Worm (Caenorhabditis elegans) whole organism, L3 larva: ENCODE results near the gene rnf-121.
A peak's percentile ranks its signal among the peaks of the same experiment; 100 is the strongest.

Experiments
- ZK546.5 ChIP-seq: sonication (generic microtip); optimal IDR thresholded peaks from 2 replicates; lab custom pipeline; 2017; ENCODE audit warnings: missing biosample characterization, missing genetic modification characterization
- ama-1 ChIP-seq: fragments of 150-350 bp; optimal IDR thresholded peaks from 2 replicates; lab custom pipeline; 2018
- ceh-28 ChIP-seq: fragments of 150-350 bp; optimal IDR thresholded peaks from 2 replicates; lab custom pipeline; 2014; ENCODE audit warnings: missing biosample characterization, missing genetic modification reagents, missing genetic modification characterization
- ceh-9 ChIP-seq: sonication (generic microtip); optimal IDR thresholded peaks from 2 replicates; lab custom pipeline; 2018; ENCODE audit warnings: missing biosample characterization, missing genetic modification characterization
- daf-12 ChIP-seq: fragments of 150-350 bp; optimal IDR thresholded peaks from 2 replicates; lab custom pipeline; 2014; ENCODE audit warnings: missing biosample characterization, missing genetic modification reagents, missing genetic modification characterization
- egl-27 ChIP-seq: sonication (generic microtip); optimal IDR thresholded peaks from 4 replicates; lab custom pipeline; 2017; ENCODE audit warnings: missing biosample characterization, missing genetic modification reagents, missing genetic modification characterization
- egl-5 ChIP-seq: fragments of 150-350 bp; optimal IDR thresholded peaks from 2 replicates; lab custom pipeline; 2017; ENCODE audit warnings: missing biosample characterization, missing genetic modification reagents, missing genetic modification characterization, inconsistent platforms
- elt-3 ChIP-seq, 3 experiments: fragments of 150-350 bp in 1 of 3; sonication (generic microtip) in 2 of 3; optimal IDR thresholded peaks; 2 replicates in 2 of 3; 4 replicates in 1 of 3; lab custom pipeline; 2014 to 2017; ENCODE audit warnings: missing biosample characterization in 3 of 3, missing genetic modification characterization in 3 of 3
- eor-1 ChIP-seq, 2 experiments: fragments of 150-350 bp; optimal IDR thresholded peaks; 2 replicates each; lab custom pipeline; 2014 to 2018; ENCODE audit warnings: missing biosample characterization in 2 of 2, missing genetic modification characterization in 2 of 2
- fkh-10 ChIP-seq: sonication (generic microtip); optimal IDR thresholded peaks from 2 replicates; lab custom pipeline; 2017; ENCODE audit warnings: missing biosample characterization, missing genetic modification reagents, missing genetic modification characterization
- fos-1 ChIP-seq: fragments of 150-350 bp; optimal IDR thresholded peaks from 2 replicates; lab custom pipeline; 2014; ENCODE audit warnings: missing biosample characterization, missing genetic modification characterization
- hmg-11 ChIP-seq: sonication (generic microtip); optimal IDR thresholded peaks from 2 replicates; lab custom pipeline; 2016; ENCODE audit warnings: missing genetic modification characterization, missing compliant biosample characterization
- jun-1 ChIP-seq: fragments of 150-350 bp; optimal IDR thresholded peaks from 2 replicates; lab custom pipeline; 2014; ENCODE audit warnings: missing biosample characterization, missing genetic modification reagents, missing genetic modification characterization
- lin-39 ChIP-seq: fragments of 150-350 bp; optimal IDR thresholded peaks from 2 replicates; lab custom pipeline; 2018; ENCODE audit warnings: missing biosample characterization, missing genetic modification reagents, missing genetic modification characterization
- mdl-1 ChIP-seq: fragments of 150-350 bp; optimal IDR thresholded peaks from 2 replicates; lab custom pipeline; 2014; ENCODE audit warnings: missing biosample characterization, missing genetic modification characterization
- mml-1 ChIP-seq: fragments of 150-350 bp; sonication (generic microtip); optimal IDR thresholded peaks from 3 replicates; lab custom pipeline; 2014; ENCODE audit warnings: missing biosample characterization, missing genetic modification characterization
- nfya-1 ChIP-seq: sonication (generic microtip); optimal IDR thresholded peaks from 2 replicates; lab custom pipeline; 2017; ENCODE audit warnings: missing genetic modification characterization, mild to moderate bottlenecking, missing compliant biosample characterization, antibody characterized with exemption, moderate library complexity; ENCODE audit not compliant: insufficient read depth
- nhr-11 ChIP-seq: fragments of 150-350 bp; optimal IDR thresholded peaks from 2 replicates; lab custom pipeline; 2014; ENCODE audit warnings: missing biosample characterization, missing genetic modification characterization
- nhr-23 ChIP-seq: fragments of 150-350 bp; optimal IDR thresholded peaks from 2 replicates; lab custom pipeline; 2014; ENCODE audit warnings: missing biosample characterization, missing genetic modification reagents, missing genetic modification characterization
- nhr-237 ChIP-seq: fragments of 150-350 bp; optimal IDR thresholded peaks from 2 replicates; lab custom pipeline; 2014; ENCODE audit warnings: missing biosample characterization, missing genetic modification characterization
- nhr-28 ChIP-seq: fragments of 150-350 bp; optimal IDR thresholded peaks from 2 replicates; lab custom pipeline; 2014; ENCODE audit warnings: missing biosample characterization, missing genetic modification characterization
- nhr-67 ChIP-seq: fragments of 150-350 bp; optimal IDR thresholded peaks from 2 replicates; lab custom pipeline; 2014; ENCODE audit warnings: missing biosample characterization, missing genetic modification characterization
- sea-2 ChIP-seq: fragments of 150-350 bp; sonication (generic microtip); optimal IDR thresholded peaks from 4 replicates; lab custom pipeline; 2014; ENCODE audit warnings: missing biosample characterization, missing genetic modification reagents, missing genetic modification characterization
- skn-1 ChIP-seq: fragments of 150-350 bp; optimal IDR thresholded peaks from 2 replicates; lab custom pipeline; 2014; ENCODE audit warnings: missing biosample characterization, missing genetic modification characterization
- snpc-4 ChIP-seq: fragments of 150-350 bp; optimal IDR thresholded peaks from 2 replicates; lab custom pipeline; 2014; ENCODE audit warnings: missing biosample characterization, missing genetic modification characterization
- tbx-2 ChIP-seq: sonication (generic microtip); optimal IDR thresholded peaks from 2 replicates; lab custom pipeline; 2016; ENCODE audit warnings: mild to moderate bottlenecking, missing genetic modification characterization, missing compliant biosample characterization

Gene rnf-121

ce11 chrIII:4150919-4151318, 19.8 kb downstream of the rnf-121 start (continued):
- TF ChIP-seq elt-3 (tag; optimal IDR thresholded peaks at IDR 0.05; lab: Kevin White, UChicago) (no peak), snpc-4 (tag; lab: Kevin White, UChicago) (peak; percentile 66), fkh-10 (GFP tag; lab: Kevin White, UChicago) (no peak), nhr-237 (tag; lab: Kevin White, UChicago) (no peak), hmg-11 (tag; lab: Kevin White, UChicago) (peak; percentile 28), nfya-1 (tag; lab: Kevin White, UChicago) (peak; percentile 93), sea-2 (no peak), egl-5 (tag; lab: Kevin White, UChicago) (no peak), ceh-9 (tag; lab: Kevin White, UChicago) (no peak), mml-1 (tag; lab: Kevin White, UChicago) (no peak), ama-1 (lab: Kevin White, UChicago) (no peak)

ce11 chrIII:4143170-4143569, 27.6 kb downstream of the rnf-121 start:
- TF ChIP-seq nfya-1 (tag; lab: Kevin White, UChicago) = peak; percentile 85
- TF ChIP-seq nhr-28 (tag; lab: Kevin White, UChicago) = no peak
- no peak for TF ChIP-seq lin-39 (tag; lab: Kevin White, UChicago)

- TF ChIP-seq egl-27 (tag; lab: Kevin White, UChicago) (no peak), ceh-28 (tag; lab: Kevin White, UChicago) (no peak), fkh-10 (GFP tag; lab: Kevin White, UChicago) (no peak), lin-39 (tag; lab: Kevin White, UChicago) (peak; percentile 46)
These were observed 33.6 kb downstream of the rnf-121 start for ce11 chrIII:4137180-4137579.

- no peak for TF ChIP-seq nhr-67 (tag; lab: Kevin White, UChicago)
- no peak for TF ChIP-seq skn-1 (tag; lab: Kevin White, UChicago)
These were observed 36.7 kb downstream of the rnf-121 start for ce11 chrIII:4134059-4134458.

ce11 chrIII:4131814-4132555, 38.8 kb downstream of the rnf-121 start:
- no peak for TF ChIP-seq ZK546.5
- peak; percentile 50 for TF ChIP-seq fkh-10 (GFP tag; lab: Kevin White, UChicago)
- TF ChIP-seq nfya-1 (tag; lab: Kevin White, UChicago) = peak; percentile 95

ce11 chrIII:4123900-4124299, 46.9 kb downstream of the rnf-121 start:
- peak; percentile 14 for TF ChIP-seq fkh-10 (GFP tag; lab: Kevin White, UChicago)
- no peak for TF ChIP-seq egl-27 (tag; lab: Kevin White, UChicago)
- TF ChIP-seq mdl-1 (tag; lab: Kevin White, UChicago) = no peak

- TF ChIP-seq elt-3 (tag; optimal IDR thresholded peaks at IDR 0.05; lab: Kevin White, UChicago) (no peak), nhr-11 (tag; lab: Kevin White, UChicago) (no peak), fkh-10 (GFP tag; lab: Kevin White, UChicago) (peak; percentile 3)
These were observed 47.5 kb downstream of the rnf-121 start for ce11 chrIII:4123277-4123676.

ce11 chrIII:4120386-4120785, 50.4 kb downstream of the rnf-121 start:
- TF ChIP-seq nfya-1 (tag; lab: Kevin White, UChicago) (peak; percentile 74), ceh-28 (tag; lab: Kevin White, UChicago) (no peak), jun-1 (tag; lab: Kevin White, UChicago) (no peak), fos-1 (tag; lab: Kevin White, UChicago) (no peak), skn-1 (tag; lab: Kevin White, UChicago) (no peak), nhr-11 (tag; lab: Kevin White, UChicago) (no peak)

ce11 chrIII:4119736-4120135, 51.0 kb downstream of the rnf-121 start:
- TF ChIP-seq egl-27 (tag; lab: Kevin White, UChicago) (no peak), nhr-11 (tag; lab: Kevin White, UChicago) (no peak), daf-12 (tag; lab: Kevin White, UChicago) (no peak), nhr-67 (tag; lab: Kevin White, UChicago) (no peak), nhr-28 (tag; lab: Kevin White, UChicago) (no peak), snpc-4 (tag; lab: Kevin White, UChicago) (no peak), tbx-2 (tag; lab: Kevin White, UChicago) (no peak), mml-1 (tag; lab: Kevin White, UChicago) (no peak), jun-1 (tag; lab: Kevin White, UChicago) (no peak), ZK546.5 (no peak), nhr-23 (no peak), eor-1 (tag; optimal IDR thresholded peaks at IDR 0.05; lab: Kevin White, UChicago) (no peak), mdl-1 (tag; lab: Kevin White, UChicago) (no peak)
- TF ChIP-seq, all 47 proteins: peak for 0
